Worm (Caenorhabditis elegans) whole organism, L4 larva: Measurements from ENCODE around the gene R08C7.11.

Experiments used
- T20F7.1 ChIP-seq: fragments of 200-800 bp; sonication (Bioruptor generic); optimal IDR thresholded peaks from 2 replicates; lab custom pipeline; 2018; ENCODE audit warnings: mild to moderate bottlenecking, missing genetic modification characterization, missing compliant biosample characterization
- T26A8.4 ChIP-seq: fragments of 200-800 bp; sonication (Bioruptor generic); IDR thresholded peaks from 2 replicates; pipeline ENCODE4 v1.3.6; 2022; ENCODE audit warnings: missing genetic modification characterization, missing compliant biosample characterization
- Y5F2A.4 ChIP-seq: fragments of 200-800 bp; sonication (Bioruptor generic); optimal IDR thresholded peaks from 2 replicates; lab custom pipeline; 2018; ENCODE audit warnings: mild to moderate bottlenecking, missing genetic modification characterization, missing compliant biosample characterization
- Y75B8A.6 ChIP-seq: fragments of 200-800 bp; sonication (Bioruptor generic); IDR thresholded peaks from 2 replicates; pipeline ENCODE4 v1.3.6; 2022; ENCODE audit warnings: missing genetic modification reagents, missing genetic modification characterization, missing compliant biosample characterization
- aha-1 ChIP-seq: fragments of 150-350 bp; peaks from one replicate; lab custom pipeline; 2014; ENCODE audit warnings: missing biosample characterization, missing genetic modification characterization
- aly-2 ChIP-seq: sonication (generic microtip); optimal IDR thresholded peaks from 2 replicates; lab custom pipeline; 2018; ENCODE audit warnings: missing biosample characterization, missing genetic modification characterization
- ama-1 ChIP-seq: fragments of 150-350 bp; optimal IDR thresholded peaks from 2 replicates; lab custom pipeline; 2014; ENCODE audit warnings: inconsistent platforms, mixed read lengths
- arid-1 ChIP-seq: fragments of 200-800 bp; sonication (Bioruptor generic); conservative IDR thresholded peaks from 2 replicates; pipeline ENCODE4 v1.3.6; 2022; ENCODE audit warnings: missing genetic modification reagents, missing genetic modification characterization, missing compliant biosample characterization
- ceh-32 ChIP-seq: sonication (generic microtip); optimal IDR thresholded peaks from 2 replicates; lab custom pipeline; 2016; ENCODE audit warnings: mild to moderate bottlenecking, missing genetic modification characterization, missing compliant biosample characterization; ENCODE audit not compliant: poor library complexity
- ceh-44 ChIP-seq: fragments of 200-800 bp; sonication (Bioruptor generic); IDR thresholded peaks from 2 replicates; pipeline ENCODE4 v1.3.6; 2022; ENCODE audit warnings: missing genetic modification reagents, missing genetic modification characterization, missing compliant biosample characterization
- ceh-62 ChIP-seq: sonication (generic microtip); optimal IDR thresholded peaks from 2 replicates; lab custom pipeline; 2017; ENCODE audit warnings: missing biosample characterization, missing genetic modification characterization
- ctbp-1 ChIP-seq: fragments of 200-800 bp; sonication (Bioruptor generic); IDR thresholded peaks from 2 replicates; pipeline ENCODE4 v1.3.6; 2022; ENCODE audit warnings: missing genetic modification reagents, missing genetic modification characterization, missing compliant biosample characterization
- daf-12 ChIP-seq: fragments of 150-350 bp; optimal IDR thresholded peaks from 2 replicates; lab custom pipeline; 2014; ENCODE audit warnings: missing biosample characterization, missing genetic modification reagents, missing genetic modification characterization
- daf-8 ChIP-seq: fragments of 200-800 bp; sonication (Bioruptor generic); IDR thresholded peaks from 2 replicates; pipeline ENCODE4 v1.3.6; 2022; ENCODE audit warnings: missing genetic modification characterization, missing compliant biosample characterization
- dmd-6 ChIP-seq: fragments of 200-800 bp; sonication (Bioruptor generic); IDR thresholded peaks from 2 replicates; pipeline ENCODE4 v1.3.6; 2022; ENCODE audit warnings: missing genetic modification reagents, missing genetic modification characterization, missing compliant biosample characterization
- dmd-8 ChIP-seq: fragments of 200-800 bp; sonication (Bioruptor generic); IDR thresholded peaks from 2 replicates; pipeline ENCODE4 v1.3.6; 2022; ENCODE audit warnings: missing genetic modification characterization, missing compliant biosample characterization
- dpl-1 ChIP-seq: fragments of 150-350 bp; optimal IDR thresholded peaks from 2 replicates; lab custom pipeline; 2014; ENCODE audit warnings: missing biosample characterization, missing genetic modification reagents, missing genetic modification characterization
- fkh-10 ChIP-seq: fragments of 150-350 bp; optimal IDR thresholded peaks from 2 replicates; lab custom pipeline; 2014; ENCODE audit warnings: missing biosample characterization, missing genetic modification reagents, missing genetic modification characterization
- fos-1 ChIP-seq: fragments of 150-350 bp; optimal IDR thresholded peaks from 2 replicates; lab custom pipeline; 2014; ENCODE audit warnings: missing biosample characterization, missing genetic modification characterization
- hif-1 ChIP-seq, 2 experiments: sonication (generic microtip); optimal IDR thresholded peaks; 2 replicates each; lab custom pipeline; 2016 to 2017; ENCODE audit warnings: missing compliant biosample characterization in 2 of 2, missing genetic modification characterization in 2 of 2, missing genetic modification reagents in 2 of 2, missing genotype in 2 of 2, mild to moderate bottlenecking in 1 of 2
- jun-1 ChIP-seq: fragments of 150-350 bp; optimal IDR thresholded peaks from 2 replicates; lab custom pipeline; 2014; ENCODE audit warnings: missing biosample characterization, missing genetic modification reagents, missing genetic modification characterization
- lim-7 ChIP-seq: fragments of 200-800 bp; sonication (Bioruptor generic); IDR thresholded peaks from 2 replicates; pipeline ENCODE4 v1.3.6; 2022; ENCODE audit warnings: missing genetic modification characterization, missing compliant biosample characterization
- lin-1 ChIP-seq: fragments of 200-800 bp; sonication (Bioruptor generic); IDR thresholded peaks from 2 replicates; pipeline ENCODE4 v1.3.6; 2022; ENCODE audit warnings: missing genetic modification reagents, missing genetic modification characterization, missing compliant biosample characterization
- lin-13 ChIP-seq: fragments of 150-350 bp; optimal IDR thresholded peaks from 2 replicates; lab custom pipeline; 2014; ENCODE audit warnings: missing biosample characterization, missing genetic modification reagents, missing genetic modification characterization
- lin-39 ChIP-seq: fragments of 150-350 bp; optimal IDR thresholded peaks from 2 replicates; lab custom pipeline; 2014; ENCODE audit warnings: missing biosample characterization, missing genetic modification reagents, missing genetic modification characterization
- lsy-2 ChIP-seq, 2 experiments: fragments of 150-350 bp in 1 of 2; sonication (generic microtip) in 1 of 2; optimal IDR thresholded peaks; 2 replicates each; lab custom pipeline; 2014 to 2017; ENCODE audit warnings: missing biosample characterization in 2 of 2, missing genetic modification characterization in 2 of 2
- mdl-1 ChIP-seq, 2 experiments: fragments of 150-350 bp in 1 of 2; sonication (generic microtip) in 1 of 2; optimal IDR thresholded peaks; 2 replicates each; lab custom pipeline; 2014 to 2017; ENCODE audit warnings: missing biosample characterization in 2 of 2, missing genetic modification characterization in 2 of 2
- mdt-29 ChIP-seq: fragments of 200-800 bp; sonication (Bioruptor generic); IDR thresholded peaks from 2 replicates; pipeline ENCODE4 v1.3.6; 2022; ENCODE audit warnings: missing genetic modification reagents, missing genetic modification characterization, missing compliant biosample characterization
- mep-1 ChIP-seq: fragments of 150-350 bp; sonication (generic microtip); optimal IDR thresholded peaks from 3 replicates; lab custom pipeline; 2014; ENCODE audit warnings: missing biosample characterization, missing genetic modification characterization
- mes-2 ChIP-seq: sonication (generic microtip); optimal IDR thresholded peaks from 2 replicates; lab custom pipeline; 2016; ENCODE audit warnings: missing genotype, mild to moderate bottlenecking, missing genetic modification characterization, missing compliant biosample characterization; ENCODE audit not compliant: poor library complexity, severe bottlenecking
- mxl-3 ChIP-seq: fragments of 200-800 bp; sonication (Bioruptor generic); optimal IDR thresholded peaks from 2 replicates; lab custom pipeline; 2018; ENCODE audit warnings: mild to moderate bottlenecking, missing genetic modification characterization, missing compliant biosample characterization
- nhr-102 ChIP-seq: sonication (generic microtip); optimal IDR thresholded peaks from 2 replicates; lab custom pipeline; 2016; ENCODE audit warnings: mild to moderate bottlenecking, missing genetic modification characterization, moderate library complexity, missing compliant biosample characterization
- nhr-237 ChIP-seq: sonication (generic microtip); optimal IDR thresholded peaks from 2 replicates; lab custom pipeline; 2017; ENCODE audit warnings: missing biosample characterization, missing genetic modification characterization
- nhr-25 ChIP-seq: sonication (generic microtip); optimal IDR thresholded peaks from 2 replicates; lab custom pipeline; 2017; ENCODE audit warnings: missing genetic modification characterization, mild to moderate bottlenecking, missing compliant biosample characterization, antibody characterized with exemption, moderate library complexity, borderline replicate concordance; ENCODE audit not compliant: insufficient read depth
- nhr-42 ChIP-seq: fragments of 200-800 bp; sonication (Bioruptor generic); IDR thresholded peaks from 2 replicates; pipeline ENCODE4 v1.3.6; 2022; ENCODE audit warnings: missing genetic modification characterization, missing compliant biosample characterization
- nhr-6 ChIP-seq: fragments of 150-350 bp; optimal IDR thresholded peaks from 2 replicates; lab custom pipeline; 2014; ENCODE audit warnings: missing biosample characterization, missing genetic modification characterization
- pqm-1 ChIP-seq: sonication (generic microtip); optimal IDR thresholded peaks from 2 replicates; lab custom pipeline; 2017; ENCODE audit warnings: missing biosample characterization, missing genetic modification characterization
- rbr-2 ChIP-seq: sonication (generic microtip); optimal IDR thresholded peaks from 2 replicates; lab custom pipeline; 2016; ENCODE audit warnings: missing genotype, missing genetic modification characterization, missing compliant biosample characterization
- sdz-12 ChIP-seq: fragments of 200-800 bp; sonication (Bioruptor generic); optimal IDR thresholded peaks from 2 replicates; lab custom pipeline; 2018; ENCODE audit warnings: mild to moderate bottlenecking, missing genetic modification characterization, missing compliant biosample characterization
- set-16 ChIP-seq: fragments of 200-800 bp; sonication (Bioruptor generic); IDR thresholded peaks from 2 replicates; pipeline ENCODE4 v1.3.6; 2022; ENCODE audit warnings: missing genetic modification reagents, missing genetic modification characterization, missing compliant biosample characterization
- snpc-4 ChIP-seq: fragments of 150-350 bp; optimal IDR thresholded peaks from 2 replicates; lab custom pipeline; 2014; ENCODE audit warnings: missing biosample characterization, missing genetic modification characterization
- tag-97 ChIP-seq: fragments of 200-800 bp; sonication (Bioruptor generic); IDR thresholded peaks from 2 replicates; pipeline ENCODE4 v1.3.6; 2022; ENCODE audit warnings: missing genetic modification characterization, missing compliant biosample characterization
- tra-1 ChIP-seq: fragments of 200-800 bp; sonication (Bioruptor generic); IDR thresholded peaks from 2 replicates; pipeline ENCODE4 v1.3.6; 2022; ENCODE audit warnings: missing genetic modification reagents, missing genetic modification characterization, missing compliant biosample characterization
- unc-39 ChIP-seq: sonication (generic microtip); optimal IDR thresholded peaks from 2 replicates; lab custom pipeline; 2017; ENCODE audit warnings: missing biosample characterization, missing genetic modification characterization
- vab-7 ChIP-seq: fragments of 200-800 bp; sonication (Bioruptor generic); IDR thresholded peaks from 2 replicates; pipeline ENCODE4 v1.3.6; 2022; ENCODE audit warnings: missing genetic modification reagents, missing genetic modification characterization, missing compliant biosample characterization
- zag-1 ChIP-seq: fragments of 150-350 bp; optimal IDR thresholded peaks from 2 replicates; lab custom pipeline; 2014; ENCODE audit warnings: missing biosample characterization, missing genetic modification characterization
- zip-11 ChIP-seq: fragments of 200-800 bp; sonication (Bioruptor generic); IDR thresholded peaks from 2 replicates; pipeline ENCODE4 v1.3.6; 2022; ENCODE audit warnings: missing genetic modification characterization, missing compliant biosample characterization
- zip-2 ChIP-seq: fragments of 150-350 bp; optimal IDR thresholded peaks from 2 replicates; lab custom pipeline; 2014; ENCODE audit warnings: missing biosample characterization, missing genetic modification characterization
- ztf-11 ChIP-seq: fragments of 150-350 bp; optimal IDR thresholded peaks from 2 replicates; lab custom pipeline; 2014; ENCODE audit warnings: missing biosample characterization, missing genetic modification characterization
- ztf-7 ChIP-seq: fragments of 150-350 bp; optimal IDR thresholded peaks from 2 replicates; lab custom pipeline; 2014; ENCODE audit warnings: missing biosample characterization, missing genetic modification characterization

R08C7.11 gene

ce11 chrIV:4469770-4470709 lies 15.3 kb upstream of the R08C7.11 start (continued):
- TF ChIP-seq T20F7.1 (GFP tag; lab: Kevin White, UChicago) (no peak), fos-1 (tag; lab: Kevin White, UChicago) (no peak), Y5F2A.4 (GFP tag; lab: Kevin White, UChicago) (no peak), ceh-62 (tag; lab: Kevin White, UChicago) (no peak), ceh-32 (no peak), hif-1 (tag; optimal IDR thresholded peaks at IDR 0.05; lab: Kevin White, UChicago) (peak; percentile 1 to 71), mdl-1 (tag; optimal IDR thresholded peaks at IDR 0.05; lab: Kevin White, UChicago) (peak; percentile 74 to 99), ceh-44 (GFP tag; lab: Robert Waterston, UW) (no peak), unc-39 (tag; lab: Kevin White, UChicago) (no peak), ama-1 (no peak), lsy-2 (tag; optimal IDR thresholded peaks at IDR 0.05; lab: Kevin White, UChicago) (peak; percentile 60 to 67), fkh-10 (GFP tag; lab: Kevin White, UChicago) (peak; percentile 83), mep-1 (tag; lab: Kevin White, UChicago) (peak; percentile 58), nhr-42 (GFP tag; lab: Robert Waterston, UW) (0 out of 2 replicates have a peak, but pooled peaks have one; percentile 14), lim-7 (GFP tag; lab: Robert Waterston, UW) (peak; percentile 66), zag-1 (tag; lab: Kevin White, UChicago) (no peak), jun-1 (tag; lab: Kevin White, UChicago) (no peak), ztf-11 (tag; lab: Kevin White, UChicago) (no peak), lin-1 (peak; percentile 25; the same call in 1 of the 2 replicates), daf-8 (no peak), nhr-25 (tag; lab: Kevin White, UChicago) (peak; percentile 71), vab-7 (GFP tag; lab: Robert Waterston, UW) (no peak), ztf-7 (tag; lab: Kevin White, UChicago) (no peak), aly-2 (tag; lab: Kevin White, UChicago) (no peak), mes-2 (peak; percentile 49), pqm-1 (tag; lab: Kevin White, UChicago) (no peak), zip-11 (no peak), arid-1 (0 out of 2 replicates have a peak, but pooled peaks have one; percentile 4), aha-1 (peak; percentile 96), T26A8.4 (peak; percentile 58; the same call in 1 of the 2 replicates), sdz-12 (GFP tag; lab: Kevin White, UChicago) (no peak), zip-2 (tag; lab: Kevin White, UChicago) (no peak), lin-13 (GFP tag; lab: Kevin White, UChicago) (no peak), daf-12 (tag; lab: Kevin White, UChicago) (no peak), mdt-29 (GFP tag; lab: Robert Waterston, UW) (no peak; the same call in 1 of the 2 replicates), mxl-3 (GFP tag; lab: Kevin White, UChicago) (peak; percentile 80), snpc-4 (no peak), nhr-237 (tag; lab: Kevin White, UChicago) (no peak), lin-39 (tag; lab: Kevin White, UChicago) (no peak), dpl-1 (GFP tag; lab: Kevin White, UChicago) (peak; percentile 25), set-16 (GFP tag; lab: Robert Waterston, UW) (peak; percentile 77), nhr-6 (tag; lab: Kevin White, UChicago) (peak; percentile 40), dmd-8 (GFP tag; lab: Robert Waterston, UW) (no peak), Y75B8A.6 (GFP tag; lab: Robert Waterston, UW) (no peak), ctbp-1 (no peak; the same call in none of the 2 replicates), tra-1 (GFP tag; lab: Robert Waterston, UW) (peak; percentile 65), nhr-102 (tag; lab: Kevin White, UChicago) (peak; percentile 51), dmd-6 (GFP tag; lab: Robert Waterston, UW) (peak; percentile 82), rbr-2 (tag; lab: Kevin White, UChicago) (peak; percentile 79), tag-97 (GFP tag; lab: Robert Waterston, UW) (no peak)
